Worm (Caenorhabditis elegans) whole organism, late embryonic: ENCODE results near the gene tmem-131.
A peak's percentile ranks its signal among the peaks of the same experiment; 100 is the strongest.

Experiments
- C08G9.2 ChIP-seq: sonication (generic microtip); optimal IDR thresholded peaks from 2 replicates; lab custom pipeline; 2016; ENCODE audit warnings: mild to moderate bottlenecking, missing genetic modification characterization, moderate library complexity, missing compliant biosample characterization
- F13H6.1 ChIP-seq: sonication (generic microtip); optimal IDR thresholded peaks from 2 replicates; lab custom pipeline; 2016; ENCODE audit warnings: missing genetic modification characterization, missing compliant biosample characterization
- T23F11.4 ChIP-seq: fragments of 200-800 bp; sonication (Bioruptor generic); optimal IDR thresholded peaks from 2 replicates; lab custom pipeline; 2018; ENCODE audit warnings: mild to moderate bottlenecking, missing genetic modification characterization, missing compliant biosample characterization
- Y22D7AL.16 ChIP-seq: sonication (generic microtip); optimal IDR thresholded peaks from 2 replicates; lab custom pipeline; 2016; ENCODE audit warnings: missing genetic modification characterization, missing compliant biosample characterization
- ahr-1 ChIP-seq: sonication (generic microtip); optimal IDR thresholded peaks from 2 replicates; lab custom pipeline; 2016; ENCODE audit warnings: missing genetic modification characterization, missing compliant biosample characterization
- ama-1 ChIP-seq: fragments of 150-350 bp; optimal IDR thresholded peaks from 2 replicates; lab custom pipeline; 2014
- ceh-14 ChIP-seq: sonication (generic microtip); optimal IDR thresholded peaks from 2 replicates; lab custom pipeline; 2016; ENCODE audit warnings: missing genotype, missing genetic modification characterization, missing compliant biosample characterization
- ceh-18 ChIP-seq: sonication (generic microtip); optimal IDR thresholded peaks from 2 replicates; lab custom pipeline; 2016; ENCODE audit warnings: missing genetic modification characterization, missing compliant biosample characterization
- ceh-19 ChIP-seq: fragments of 200-800 bp; sonication (Bioruptor generic); optimal IDR thresholded peaks from 2 replicates; lab custom pipeline; 2018; ENCODE audit warnings: mild to moderate bottlenecking, missing genetic modification characterization, missing compliant biosample characterization
- ceh-22 ChIP-seq: sonication (generic microtip); optimal IDR thresholded peaks from 2 replicates; lab custom pipeline; 2017; ENCODE audit warnings: missing biosample characterization, missing genetic modification characterization
- ceh-30 ChIP-seq: fragments of 150-350 bp; optimal IDR thresholded peaks from 2 replicates; lab custom pipeline; 2014; ENCODE audit warnings: missing biosample characterization, missing genetic modification characterization
- ceh-31 ChIP-seq: sonication (generic microtip); optimal IDR thresholded peaks from 2 replicates; lab custom pipeline; 2016; ENCODE audit warnings: missing genetic modification characterization, missing compliant biosample characterization
- ceh-34 ChIP-seq: sonication (generic microtip); optimal IDR thresholded peaks from 2 replicates; lab custom pipeline; 2016; ENCODE audit warnings: mild to moderate bottlenecking, missing genetic modification characterization, missing compliant biosample characterization
- ceh-45 ChIP-seq: fragments of 200-800 bp; sonication (Bioruptor generic); IDR thresholded peaks from 2 replicates; pipeline ENCODE4 v1.3.6; 2022; ENCODE audit warnings: missing genetic modification reagents, missing genetic modification characterization, missing compliant biosample characterization
- ceh-6 ChIP-seq: fragments of 200-800 bp; sonication (Bioruptor generic); optimal IDR thresholded peaks from 2 replicates; lab custom pipeline; 2018; ENCODE audit warnings: mild to moderate bottlenecking, missing genetic modification characterization, missing compliant biosample characterization
- dmd-4 ChIP-seq: sonication (generic microtip); optimal IDR thresholded peaks from 2 replicates; lab custom pipeline; 2016; ENCODE audit warnings: borderline replicate concordance, missing genetic modification characterization, missing compliant biosample characterization
- elt-4 ChIP-seq: sonication (generic microtip); optimal IDR thresholded peaks from 2 replicates; lab custom pipeline; 2016; ENCODE audit warnings: missing genetic modification characterization, missing compliant biosample characterization
- ets-4 ChIP-seq: sonication (generic microtip); optimal IDR thresholded peaks from 2 replicates; lab custom pipeline; 2016; ENCODE audit warnings: missing genetic modification characterization, missing compliant biosample characterization
- fax-1 ChIP-seq: sonication (generic microtip); optimal IDR thresholded peaks from 2 replicates; lab custom pipeline; 2016; ENCODE audit warnings: missing genotype, missing genetic modification characterization, missing compliant biosample characterization
- fkh-6 ChIP-seq: sonication (generic microtip); optimal IDR thresholded peaks from 2 replicates; lab custom pipeline; 2016; ENCODE audit warnings: missing genetic modification characterization, missing compliant biosample characterization
- hlh-13 ChIP-seq: fragments of 200-800 bp; sonication (Bioruptor generic); optimal IDR thresholded peaks from 2 replicates; lab custom pipeline; 2018; ENCODE audit warnings: mild to moderate bottlenecking, missing genetic modification characterization, missing compliant biosample characterization
- hlh-15 ChIP-seq: sonication (generic microtip); optimal IDR thresholded peaks from 2 replicates; lab custom pipeline; 2016; ENCODE audit warnings: missing genetic modification characterization, missing compliant biosample characterization
- hlh-30 ChIP-seq: sonication (generic microtip); optimal IDR thresholded peaks from 2 replicates; lab custom pipeline; 2017; ENCODE audit warnings: antibody characterized with exemption, missing genetic modification characterization, missing compliant biosample characterization; ENCODE audit not compliant: insufficient read depth
- hlh-6 ChIP-seq: sonication (generic microtip); optimal IDR thresholded peaks from 2 replicates; lab custom pipeline; 2016; ENCODE audit warnings: missing genotype, missing genetic modification characterization, missing compliant biosample characterization
- lin-11 ChIP-seq: fragments of 200-800 bp; sonication (Bioruptor generic); optimal IDR thresholded peaks from 2 replicates; lab custom pipeline; 2018; ENCODE audit warnings: mild to moderate bottlenecking, missing genetic modification characterization, missing compliant biosample characterization
- madf-2 ChIP-seq: sonication (generic microtip); optimal IDR thresholded peaks from 2 replicates; lab custom pipeline; 2017; ENCODE audit warnings: missing genetic modification characterization, missing compliant biosample characterization
- nfya-1 ChIP-seq: sonication (generic microtip); optimal IDR thresholded peaks from 2 replicates; lab custom pipeline; 2017; ENCODE audit warnings: missing genetic modification characterization, mild to moderate bottlenecking, missing compliant biosample characterization, antibody characterized with exemption, moderate library complexity
- nhr-232 ChIP-seq: sonication (generic microtip); optimal IDR thresholded peaks from 2 replicates; lab custom pipeline; 2016; ENCODE audit warnings: missing genetic modification characterization, missing compliant biosample characterization
- npax-4 ChIP-seq: sonication (generic microtip); optimal IDR thresholded peaks from 2 replicates; lab custom pipeline; 2016; ENCODE audit warnings: missing genetic modification characterization, missing compliant biosample characterization
- odd-2 ChIP-seq: sonication (generic microtip); optimal IDR thresholded peaks from 2 replicates; lab custom pipeline; 2017; ENCODE audit warnings: antibody characterized with exemption, mild to moderate bottlenecking, missing genetic modification characterization, missing compliant biosample characterization
- pag-3 ChIP-seq: sonication (generic microtip); optimal IDR thresholded peaks from 2 replicates; lab custom pipeline; 2016; ENCODE audit warnings: missing compliant biosample characterization, missing genetic modification characterization, borderline replicate concordance
- pax-1 ChIP-seq: fragments of 150-350 bp; optimal IDR thresholded peaks from 2 replicates; lab custom pipeline; 2014; ENCODE audit warnings: missing biosample characterization, missing genetic modification characterization
- pha-4 ChIP-seq: fragments of 150-350 bp; optimal IDR thresholded peaks from 2 replicates; lab custom pipeline; 2018; ENCODE audit warnings: missing biosample characterization, missing genetic modification reagents, missing genetic modification characterization
- pqm-1 ChIP-seq: sonication (generic microtip); optimal IDR thresholded peaks from 2 replicates; lab custom pipeline; 2016; ENCODE audit warnings: missing genetic modification characterization, missing compliant biosample characterization
- pros-1 ChIP-seq: fragments of 150-350 bp; optimal IDR thresholded peaks from 2 replicates; lab custom pipeline; 2014; ENCODE audit warnings: missing biosample characterization, missing genetic modification reagents, missing genetic modification characterization
- ref-2 ChIP-seq: sonication (generic microtip); optimal IDR thresholded peaks from 2 replicates; lab custom pipeline; 2016; ENCODE audit warnings: missing genetic modification characterization, missing compliant biosample characterization
- tbx-2 ChIP-seq: sonication (generic microtip); optimal IDR thresholded peaks from 2 replicates; lab custom pipeline; 2016; ENCODE audit warnings: missing genetic modification characterization, missing compliant biosample characterization
- tbx-7 ChIP-seq: sonication (generic microtip); optimal IDR thresholded peaks from 2 replicates; lab custom pipeline; 2016; ENCODE audit warnings: missing genotype, missing genetic modification characterization, missing compliant biosample characterization
- unc-3 ChIP-seq, 2 experiments: fragments of 200-800 bp in 1 of 2; sonication (Bioruptor generic) in 1 of 2; sonication (generic microtip) in 1 of 2; conservative IDR thresholded peaks in 1 of 2; optimal IDR thresholded peaks in 1 of 2; 2 replicates each; pipeline versions ENCODE4 v1.3.6 to Lab custom; 2016 to 2022; ENCODE audit warnings: missing compliant biosample characterization in 2 of 2, missing genetic modification characterization in 2 of 2, missing genetic modification reagents in 1 of 2
- unc-42 ChIP-seq: sonication (generic microtip); optimal IDR thresholded peaks from 2 replicates; lab custom pipeline; 2016; ENCODE audit warnings: missing genotype, missing genetic modification characterization, missing compliant biosample characterization
- unc-86 ChIP-seq: sonication (generic microtip); optimal IDR thresholded peaks from 2 replicates; lab custom pipeline; 2016; ENCODE audit warnings: missing genetic modification characterization, missing compliant biosample characterization
- zip-5 ChIP-seq: sonication (generic microtip); optimal IDR thresholded peaks from 2 replicates; lab custom pipeline; 2016; ENCODE audit warnings: missing genetic modification characterization, missing compliant biosample characterization
- ztf-16 ChIP-seq: sonication (generic microtip); optimal IDR thresholded peaks from 2 replicates; lab custom pipeline; 2017; ENCODE audit warnings: missing genetic modification characterization, missing compliant biosample characterization

tmem-131 gene

ce11 chrIII:4962886-4963285, 35.1 kb downstream of the tmem-131 start, which contains the start of gene C27F2.9 (continued):
- TF ChIP-seq hlh-6 = no peak
- no peak for TF ChIP-seq pqm-1
- no peak; the same call in 1 of the 2 replicates for TF ChIP-seq unc-3 (GFP tag; conservative IDR thresholded peaks at IDR 0.05; lab: Robert Waterston, UW)
- TF ChIP-seq unc-3 (tag; optimal IDR thresholded peaks at IDR 0.05; lab: Kevin White, UChicago) = no peak
- no peak for TF ChIP-seq ama-1
- peak; percentile 73 for TF ChIP-seq ceh-31 (tag; lab: Kevin White, UChicago)
- no peak for TF ChIP-seq T23F11.4 (GFP tag; lab: Kevin White, UChicago)
- peak; percentile 76 for TF ChIP-seq tbx-2
- TF ChIP-seq zip-5 = no peak
- no peak for TF ChIP-seq ceh-19 (GFP tag; lab: Kevin White, UChicago)
- TF ChIP-seq hlh-15 (tag; lab: Kevin White, UChicago) = no peak
- TF ChIP-seq ceh-34 = peak; percentile 51
- no peak for TF ChIP-seq ceh-22
- TF ChIP-seq fax-1 = no peak
- TF ChIP-seq ceh-14 (tag; lab: Kevin White, UChicago) = no peak
- TF ChIP-seq pha-4 (tag; lab: Kevin White, UChicago) = no peak
- TF ChIP-seq dmd-4 (tag; lab: Kevin White, UChicago) = no peak
- peak; percentile 77 for TF ChIP-seq ets-4 (tag; lab: Kevin White, UChicago)
- no peak for TF ChIP-seq pax-1 (tag; lab: Kevin White, UChicago)
- peak; percentile 76 for TF ChIP-seq ceh-18 (tag; lab: Kevin White, UChicago)
- TF ChIP-seq unc-86 (tag; lab: Kevin White, UChicago) = peak; percentile 18
- TF ChIP-seq madf-2 (tag; lab: Kevin White, UChicago) = peak; percentile 31
- no peak for TF ChIP-seq F13H6.1
- TF ChIP-seq C08G9.2 (tag; lab: Kevin White, UChicago) = peak; percentile 4
- peak; percentile 47 for TF ChIP-seq ref-2 (tag; lab: Kevin White, UChicago)
- TF ChIP-seq fkh-6 (tag; lab: Kevin White, UChicago) = no peak
- TF ChIP-seq ceh-30 (tag; lab: Kevin White, UChicago) = peak; percentile 24
- peak; percentile 56 for TF ChIP-seq unc-42 (tag; lab: Kevin White, UChicago)
- no peak for TF ChIP-seq ceh-6
- TF ChIP-seq odd-2 (tag; lab: Kevin White, UChicago) = no peak
- TF ChIP-seq elt-4 (tag; lab: Kevin White, UChicago) = no peak
- peak; percentile 25 for TF ChIP-seq lin-11
- TF ChIP-seq ahr-1 (tag; lab: Kevin White, UChicago) = no peak
- TF ChIP-seq, all 69 proteins: peak for 25

ce11 chrIII:4962393-4962792, 35.6 kb downstream of the tmem-131 start, which contains the start of gene vps-22:
Gene vps-22, minus strand, starts transcription at chrIII:4962493.
- TF ChIP-seq zip-5 (no peak), hlh-13 (GFP tag; lab: Kevin White, UChicago) (no peak), hlh-30 (tag; lab: Kevin White, UChicago) (no peak), Y22D7AL.16 (tag; lab: Kevin White, UChicago) (no peak), nhr-232 (tag; lab: Kevin White, UChicago) (no peak), pag-3 (no peak), tbx-7 (tag; lab: Kevin White, UChicago) (no peak), ref-2 (tag; lab: Kevin White, UChicago) (no peak), ceh-31 (tag; lab: Kevin White, UChicago) (no peak), ceh-22 (no peak), odd-2 (tag; lab: Kevin White, UChicago) (no peak), npax-4 (tag; lab: Kevin White, UChicago) (no peak)

DNA sequence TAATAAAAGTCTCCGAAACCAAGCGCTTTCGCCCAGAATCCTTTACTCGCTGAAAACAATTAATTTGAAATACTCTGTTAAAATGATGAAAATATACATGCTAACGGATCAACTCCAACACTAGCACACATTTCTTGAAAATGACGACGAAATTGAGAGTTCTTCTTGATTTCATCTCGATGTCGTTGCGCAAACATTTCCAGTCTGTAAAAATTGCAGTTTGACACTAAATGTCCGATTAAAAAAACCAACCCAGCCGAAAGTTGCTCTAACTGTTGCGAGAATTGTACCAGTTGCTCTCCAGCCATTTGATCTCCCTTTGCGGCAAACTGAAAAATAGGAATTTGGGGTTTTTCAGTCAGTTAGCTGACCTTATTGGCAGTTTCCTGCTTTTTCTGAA, 36.7 kb downstream of the tmem-131 start:
- no peak for TF ChIP-seq pros-1 (tag; lab: Kevin White, UChicago)
- no peak for TF ChIP-seq ceh-45 (GFP tag; lab: Robert Waterston, UW)
- TF ChIP-seq ahr-1 (tag; lab: Kevin White, UChicago) = no peak
- TF ChIP-seq ztf-16 = no peak
- TF ChIP-seq pqm-1 = no peak
- no peak for TF ChIP-seq nfya-1 (tag; lab: Kevin White, UChicago)
- no peak for TF ChIP-seq fax-1
- no peak for TF ChIP-seq F13H6.1
- no peak for TF ChIP-seq npax-4 (tag; lab: Kevin White, UChicago)
